Fruit fly (Drosophila melanogaster) whole organism, embryonic: Measurements from ENCODE around the gene CG17121.

Experiments used
- B-H2 ChIP-seq: fragments of 200-800 bp; sonication (Bioruptor generic); optimal IDR thresholded peaks from 2 replicates; lab custom pipeline; 2018; ENCODE audit warnings: missing biosample characterization, mild to moderate bottlenecking, missing genetic modification characterization
- CG15011 ChIP-seq: fragments of 200-800 bp; sonication (Bioruptor generic); optimal IDR thresholded peaks from 3 replicates; lab custom pipeline; 2018; ENCODE audit warnings: missing biosample characterization, mild to moderate bottlenecking, missing genetic modification characterization
- CG1647 ChIP-seq: fragments of 200-800 bp; sonication (Bioruptor generic); optimal IDR thresholded peaks from 3 replicates; lab custom pipeline; 2016; ENCODE audit warnings: missing biosample characterization, missing genetic modification characterization
- CG18619 ChIP-seq: fragments of 200-800 bp; sonication (Bioruptor generic); optimal IDR thresholded peaks from 3 replicates; lab custom pipeline; 2017; ENCODE audit warnings: missing biosample characterization, mild to moderate bottlenecking, missing genetic modification characterization
- CG8281 ChIP-seq: fragments of 200-800 bp; sonication (Bioruptor generic); optimal IDR thresholded peaks from 2 replicates; lab custom pipeline; 2018; ENCODE audit warnings: missing biosample characterization, mild to moderate bottlenecking, missing genetic modification characterization, moderate library complexity
- al ChIP-seq: fragments of 200-800 bp; sonication (Bioruptor generic); IDR thresholded peaks from 2 replicates; pipeline ENCODE4 v1.3.6; 2022; ENCODE audit warnings: missing biosample characterization, missing genetic modification characterization
- kah ChIP-seq: fragments of 200-800 bp; sonication (Bioruptor generic); optimal IDR thresholded peaks from 2 replicates; lab custom pipeline; 2018; ENCODE audit warnings: missing biosample characterization, mild to moderate bottlenecking, missing genetic modification characterization
- ranshi ChIP-seq: fragments of 200-800 bp; sonication (Bioruptor generic); IDR thresholded peaks from 2 replicates; pipeline ENCODE4 v1.3.6; 2022; ENCODE audit warnings: missing biosample characterization, missing genetic modification characterization
- sisA ChIP-seq: fragments of 200-800 bp; sonication (Bioruptor generic); IDR thresholded peaks from 2 replicates; pipeline ENCODE4 v1.3.6; 2022; ENCODE audit warnings: missing biosample characterization, missing genetic modification characterization
- sob ChIP-seq: fragments of 200-800 bp; sonication (Bioruptor generic); IDR thresholded peaks from 2 replicates; pipeline ENCODE4 v1.3.6; 2022; ENCODE audit warnings: missing biosample characterization, missing genetic modification characterization
- usp ChIP-seq: fragments of >200 bp; optimal IDR thresholded peaks from 2 replicates; lab custom pipeline; 2017; ENCODE audit warnings: missing biosample characterization, missing genetic modification characterization

DNA sequence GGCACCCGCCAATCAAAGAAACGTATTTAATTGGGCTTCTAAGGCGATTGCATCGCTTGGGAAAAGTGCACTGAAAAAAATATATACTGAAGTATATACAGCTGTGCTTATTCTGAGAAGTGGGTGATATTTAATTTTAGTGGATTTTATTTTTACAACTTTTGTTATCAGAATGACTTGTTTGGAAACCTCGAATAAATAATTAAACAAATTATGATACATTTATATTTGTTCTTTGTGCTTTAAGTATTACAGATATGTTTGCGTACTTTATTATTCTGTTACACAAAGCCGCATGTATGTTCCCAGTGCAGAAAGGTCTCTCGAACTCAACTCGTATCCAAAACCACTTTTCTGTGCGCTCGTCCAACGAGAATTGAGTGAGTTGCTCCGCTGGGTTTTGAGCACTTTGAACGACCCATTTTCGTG, 690 bp upstream of the CG17121 start:
- TF ChIP-seq kah (GFP tag; lab: Kevin White, UChicago), result no peak
- peak; percentile 58; the same call in 1 of the 2 replicates for TF ChIP-seq sob
- peak; percentile 55 for TF ChIP-seq al (GFP tag; lab: Robert Waterston, UW)
- peak; percentile 69 for TF ChIP-seq CG18619 (GFP tag; lab: Kevin White, UChicago)
- TF ChIP-seq B-H2, result no peak
- TF ChIP-seq sisA (GFP tag; lab: Robert Waterston, UW), result peak; percentile 58
- TF ChIP-seq CG8281 (tag; lab: Kevin White, UChicago), result peak; percentile 66
- peak; percentile 37; the same call in 1 of the 2 replicates for TF ChIP-seq ranshi (GFP tag; lab: Robert Waterston, UW)
- no peak for TF ChIP-seq usp (GFP tag; lab: Kevin White, UChicago)
- peak; percentile 40 for TF ChIP-seq CG15011
- TF ChIP-seq CG1647 (GFP tag; lab: Kevin White, UChicago), result peak; percentile 12
